Worm (Caenorhabditis elegans) whole organism, midembryonic: Measurements from ENCODE around the gene pho-13.

Experiments
- T22C8.4 ChIP-seq: fragments of 200-800 bp; sonication (Bioruptor generic); IDR thresholded peaks from 2 replicates; pipeline ENCODE4 v1.3.6; 2022; ENCODE audit warnings: missing genetic modification characterization, missing compliant biosample characterization
- cog-1 ChIP-seq: sonication (generic microtip); optimal IDR thresholded peaks from 2 replicates; lab custom pipeline; 2016; ENCODE audit warnings: missing genetic modification characterization, missing compliant biosample characterization
- flt-1 ChIP-seq: fragments of 200-800 bp; sonication (Bioruptor generic); IDR thresholded peaks from 2 replicates; pipeline ENCODE4 v1.3.6; 2022; ENCODE audit warnings: missing genetic modification characterization, missing compliant biosample characterization
- klf-2 ChIP-seq: fragments of 200-800 bp; sonication (Bioruptor generic); conservative IDR thresholded peaks from 2 replicates; pipeline ENCODE4 v1.3.6; 2022; ENCODE audit warnings: missing genetic modification reagents, missing genetic modification characterization, missing compliant biosample characterization
- med-1 ChIP-seq: sonication (generic microtip); optimal IDR thresholded peaks from 2 replicates; lab custom pipeline; 2017; ENCODE audit warnings: missing genetic modification characterization, mild to moderate bottlenecking, missing compliant biosample characterization, antibody characterized with exemption, missing genetic modification reagents; ENCODE audit not compliant: insufficient read depth
- ref-1 ChIP-seq: fragments of 200-800 bp; sonication (Bioruptor generic); conservative IDR thresholded peaks from 2 replicates; pipeline ENCODE4 v1.3.6; 2022; ENCODE audit warnings: missing genetic modification reagents, missing genetic modification characterization, missing compliant biosample characterization
- tab-1 ChIP-seq: fragments of 200-800 bp; sonication (Bioruptor generic); IDR thresholded peaks from 2 replicates; pipeline ENCODE4 v1.3.6; 2022; ENCODE audit warnings: missing genetic modification characterization, missing compliant biosample characterization
- ztf-23 ChIP-seq: fragments of 200-800 bp; sonication (Bioruptor generic); IDR thresholded peaks from 2 replicates; pipeline ENCODE4 v1.3.6; 2022; ENCODE audit warnings: missing genetic modification reagents, missing genetic modification characterization, missing compliant biosample characterization
- ztf-29 ChIP-seq: fragments of 200-800 bp; sonication (Bioruptor generic); IDR thresholded peaks from 2 replicates; pipeline ENCODE4 v1.3.6; 2022; ENCODE audit warnings: missing genetic modification reagents, missing genetic modification characterization, missing compliant biosample characterization

The pho-13 gene

ce11 chrII:8806921-8807320 lies at the start of gene pho-13:
Gene pho-13 (minus strand): TSS chrII:8807021.
- TF ChIP-seq ztf-23 (GFP tag; lab: Robert Waterston, UW) = no peak
- TF ChIP-seq ref-1 = no peak
- no peak for TF ChIP-seq T22C8.4 (GFP tag; lab: Robert Waterston, UW)
- TF ChIP-seq cog-1 (tag; lab: Kevin White, UChicago) = no peak
- no peak for TF ChIP-seq ztf-29
- no peak for TF ChIP-seq tab-1
- no peak for TF ChIP-seq klf-2 (GFP tag; lab: Robert Waterston, UW)
- no peak for TF ChIP-seq med-1 (GFP tag; lab: Kevin White, UChicago)

ce11 chrII:8856524-8856923 lies 49.7 kb upstream of the pho-13 start:
- no peak for TF ChIP-seq klf-2 (GFP tag; lab: Robert Waterston, UW)
- TF ChIP-seq T22C8.4 (GFP tag; lab: Robert Waterston, UW) = no peak

ce11 chrII:8854874-8855273 lies 48.1 kb upstream of the pho-13 start:
- TF ChIP-seq klf-2 (GFP tag; lab: Robert Waterston, UW) = no peak

ce11 chrII:8853960-8854359 lies 47.1 kb upstream of the pho-13 start:
- TF ChIP-seq T22C8.4 (GFP tag; lab: Robert Waterston, UW) (no peak), flt-1 (GFP tag; lab: Robert Waterston, UW) (no peak), cog-1 (tag; lab: Kevin White, UChicago) (no peak)

ce11 chrII:8853238-8853637 lies 46.4 kb upstream of the pho-13 start:
- TF ChIP-seq klf-2 (GFP tag; lab: Robert Waterston, UW) = no peak
- no peak for TF ChIP-seq med-1 (GFP tag; lab: Kevin White, UChicago)
- TF ChIP-seq T22C8.4 (GFP tag; lab: Robert Waterston, UW) = no peak
- TF ChIP-seq ref-1 = no peak
- no peak for TF ChIP-seq tab-1
- no peak for TF ChIP-seq flt-1 (GFP tag; lab: Robert Waterston, UW)
- TF ChIP-seq cog-1 (tag; lab: Kevin White, UChicago) = no peak
- TF ChIP-seq ztf-29 = no peak
- no peak for TF ChIP-seq ztf-23 (GFP tag; lab: Robert Waterston, UW)

ce11 chrII:8851996-8852587 lies 45.3 kb upstream of the pho-13 start, which contains the start of gene oac-46:
Gene oac-46 (minus strand): TSS chrII:8852096.
- TF ChIP-seq klf-2 (GFP tag; lab: Robert Waterston, UW) (no peak), tab-1 (no peak), ztf-29 (no peak), flt-1 (GFP tag; lab: Robert Waterston, UW) (no peak), T22C8.4 (GFP tag; lab: Robert Waterston, UW) (no peak), cog-1 (tag; lab: Kevin White, UChicago) (no peak), med-1 (GFP tag; lab: Kevin White, UChicago) (no peak), ref-1 (no peak), ztf-23 (GFP tag; lab: Robert Waterston, UW) (no peak)

ce11 chrII:8848984-8849383 lies 42.2 kb upstream of the pho-13 start:
- TF ChIP-seq T22C8.4 (GFP tag; lab: Robert Waterston, UW) (no peak), ref-1 (no peak), ztf-29 (no peak), ztf-23 (GFP tag; lab: Robert Waterston, UW) (no peak), med-1 (GFP tag; lab: Kevin White, UChicago) (no peak), cog-1 (tag; lab: Kevin White, UChicago) (no peak), klf-2 (GFP tag; lab: Robert Waterston, UW) (no peak), flt-1 (GFP tag; lab: Robert Waterston, UW) (no peak)

ce11 chrII:8845932-8846331 lies 39.1 kb upstream of the pho-13 start:
- TF ChIP-seq med-1 (GFP tag; lab: Kevin White, UChicago) = no peak
- TF ChIP-seq flt-1 (GFP tag; lab: Robert Waterston, UW) = no peak
- TF ChIP-seq tab-1 = no peak
- TF ChIP-seq klf-2 (GFP tag; lab: Robert Waterston, UW) = no peak
- TF ChIP-seq ref-1 = no peak
- TF ChIP-seq T22C8.4 (GFP tag; lab: Robert Waterston, UW) = no peak
- no peak for TF ChIP-seq ztf-29
- no peak for TF ChIP-seq ztf-23 (GFP tag; lab: Robert Waterston, UW)
- no peak for TF ChIP-seq cog-1 (tag; lab: Kevin White, UChicago)

ce11 chrII:8845298-8845697 lies 38.5 kb upstream of the pho-13 start, which contains the start of gene agxt-1:
Gene agxt-1 (plus strand): TSS chrII:8845598.
- TF ChIP-seq med-1 (GFP tag; lab: Kevin White, UChicago) (no peak), flt-1 (GFP tag; lab: Robert Waterston, UW) (no peak), ztf-23 (GFP tag; lab: Robert Waterston, UW) (no peak), tab-1 (no peak), T22C8.4 (GFP tag; lab: Robert Waterston, UW) (no peak), ref-1 (no peak), ztf-29 (no peak), cog-1 (tag; lab: Kevin White, UChicago) (no peak)

ce11 chrII:8844465-8845126 lies 37.8 kb upstream of the pho-13 start, which contains the start of gene F46C5.6:
Gene F46C5.6 (minus strand): TSS chrII:8844515.
- TF ChIP-seq klf-2 (GFP tag; lab: Robert Waterston, UW) = no peak
- TF ChIP-seq ztf-23 (GFP tag; lab: Robert Waterston, UW) = no peak
- TF ChIP-seq ref-1 = no peak
- no peak for TF ChIP-seq T22C8.4 (GFP tag; lab: Robert Waterston, UW)
- TF ChIP-seq med-1 (GFP tag; lab: Kevin White, UChicago) = no peak
- no peak for TF ChIP-seq ztf-29
- TF ChIP-seq tab-1 = no peak
- TF ChIP-seq cog-1 (tag; lab: Kevin White, UChicago) = no peak
- no peak for TF ChIP-seq flt-1 (GFP tag; lab: Robert Waterston, UW)
